Worm (Caenorhabditis elegans) whole organism, L3 larva: ENCODE measurements around the gene col-120.

Experiments used
- ceh-16 ChIP-seq: sonication (generic microtip); optimal IDR thresholded peaks from 2 replicates; lab custom pipeline; 2017; ENCODE audit warnings: missing biosample characterization, missing genetic modification characterization
- fos-1 ChIP-seq: fragments of 150-350 bp; optimal IDR thresholded peaks from 2 replicates; lab custom pipeline; 2014; ENCODE audit warnings: missing biosample characterization, missing genetic modification characterization
- lin-39 ChIP-seq: fragments of 150-350 bp; optimal IDR thresholded peaks from 2 replicates; lab custom pipeline; 2018; ENCODE audit warnings: missing biosample characterization, missing genetic modification reagents, missing genetic modification characterization
- nhr-12 ChIP-seq: fragments of 150-350 bp; optimal IDR thresholded peaks from 2 replicates; lab custom pipeline; 2014; ENCODE audit warnings: missing biosample characterization, missing genetic modification characterization
- pha-4 ChIP-seq: fragments of 150-350 bp; optimal IDR thresholded peaks from 2 replicates; lab custom pipeline; 2014; ENCODE audit warnings: missing biosample characterization, missing genetic modification reagents, missing genetic modification characterization
- snpc-4 ChIP-seq: fragments of 150-350 bp; optimal IDR thresholded peaks from 2 replicates; lab custom pipeline; 2014; ENCODE audit warnings: missing biosample characterization, missing genetic modification characterization
- tbx-2 ChIP-seq: sonication (generic microtip); optimal IDR thresholded peaks from 2 replicates; lab custom pipeline; 2016; ENCODE audit warnings: mild to moderate bottlenecking, missing genetic modification characterization, missing compliant biosample characterization
- unc-62 ChIP-seq: fragments of 150-350 bp; sonication (generic microtip); optimal IDR thresholded peaks from 4 replicates; lab custom pipeline; 2014; ENCODE audit warnings: missing biosample characterization, missing genetic modification reagents, missing genetic modification characterization
- zag-1 ChIP-seq: fragments of 150-350 bp; optimal IDR thresholded peaks from 2 replicates; lab custom pipeline; 2014; ENCODE audit warnings: missing biosample characterization, missing genetic modification characterization
- ztf-11 ChIP-seq: fragments of 150-350 bp; optimal IDR thresholded peaks from 2 replicates; lab custom pipeline; 2014; ENCODE audit warnings: missing biosample characterization, missing genetic modification characterization
- ztf-4 ChIP-seq: fragments of 150-350 bp; optimal IDR thresholded peaks from 2 replicates; lab custom pipeline; 2014; ENCODE audit warnings: missing biosample characterization, missing genetic modification characterization

- TF ChIP-seq ztf-11 (tag; lab: Kevin White, UChicago) (no peak), ceh-16 (tag; lab: Kevin White, UChicago) (no peak), ztf-4 (tag; lab: Kevin White, UChicago) (no peak), nhr-12 (no peak), snpc-4 (no peak), unc-62 (GFP tag; lab: Kevin White, UChicago) (no peak), tbx-2 (tag; lab: Kevin White, UChicago) (no peak), fos-1 (tag; lab: Kevin White, UChicago) (no peak), lin-39 (tag; lab: Kevin White, UChicago) (no peak), zag-1 (no peak), pha-4 (tag; lab: Kevin White, UChicago) (no peak)
Observed at ce11 chrIV:9266464-9266863, 4.9 kb upstream of the col-120 start, which contains the start of gene Y11D7A.19.
